Fruit fly (Drosophila melanogaster): ENCODE measurements around the gene CG34057.
"Not testable (repeated sequence)": the region's sequence is repeated elsewhere in the genome, so short reads cannot be mapped to it uniquely, and the experiment has no call there.

- TF ChIP-seq Blimp-1 (GFP tag; optimal IDR thresholded peaks at IDR 0.05); CG8632 (GFP tag; optimal IDR thresholded peaks at IDR 0.05); CG6276 (GFP tag; optimal IDR thresholded peaks at IDR 0.05); spab (GFP tag; optimal IDR thresholded peaks at IDR 0.05); CG6854 (GFP tag; optimal IDR thresholded peaks at IDR 0.05); Sox15 (GFP tag; optimal IDR thresholded peaks at IDR 0.05); CG6792 (GFP tag; optimal IDR thresholded peaks at IDR 0.05); CG3032 (tag; optimal IDR thresholded peaks at IDR 0.05); Eip93F (GFP tag; optimal IDR thresholded peaks at IDR 0.05); Hr38 (GFP tag; optimal IDR thresholded peaks at IDR 0.05); Eip78C (GFP tag): not testable (repeated sequence)
These were observed 32.1 kb upstream of the CG34057 start, which contains the start of gene CG12502 for dm6 chr3L:865096-865495.
